Worm (Caenorhabditis elegans) whole organism, L1 larva: ENCODE results near the gene K05F6.14.

ENCODE experiments used
- F16B12.6 ChIP-seq: fragments of 150-350 bp; optimal IDR thresholded peaks from 2 replicates; lab custom pipeline; 2014; ENCODE audit warnings: missing biosample characterization, missing genetic modification characterization
- aha-1 ChIP-seq: fragments of 150-350 bp; optimal IDR thresholded peaks from 2 replicates; lab custom pipeline; 2014; ENCODE audit warnings: missing biosample characterization, missing genetic modification characterization
- dsc-1 ChIP-seq: sonication (generic microtip); optimal IDR thresholded peaks from 2 replicates; lab custom pipeline; 2016; ENCODE audit warnings: mild to moderate bottlenecking, missing genetic modification characterization, missing compliant biosample characterization
- elt-2 ChIP-seq: sonication (generic microtip); optimal IDR thresholded peaks from 2 replicates; lab custom pipeline; 2016; ENCODE audit warnings: missing genetic modification characterization, mild to moderate bottlenecking, inconsistent platforms, missing compliant biosample characterization, missing genetic modification reagents
- elt-3 ChIP-seq, 6 experiments: fragments of 150-350 bp in 1 of 6; sonication (generic microtip); optimal IDR thresholded peaks; 2 replicates each; lab custom pipeline; 2017 to 2018; ENCODE audit warnings: missing biosample characterization in 6 of 6, missing genetic modification characterization in 6 of 6, inconsistent platforms in 1 of 6
- fkh-8 ChIP-seq: sonication (generic microtip); optimal IDR thresholded peaks from 2 replicates; lab custom pipeline; 2016; ENCODE audit warnings: mild to moderate bottlenecking, missing genetic modification characterization, missing compliant biosample characterization
- fos-1 ChIP-seq: fragments of 150-350 bp; optimal IDR thresholded peaks from 2 replicates; lab custom pipeline; 2014; ENCODE audit warnings: missing biosample characterization, missing genetic modification characterization
- lin-13 ChIP-seq: fragments of 150-350 bp; optimal IDR thresholded peaks from 2 replicates; lab custom pipeline; 2014; ENCODE audit warnings: missing biosample characterization, missing genetic modification reagents, missing genetic modification characterization
- lin-35 ChIP-seq, 2 experiments: fragments of 150-350 bp; optimal IDR thresholded peaks; 2 replicates each; lab custom pipeline; 2014; ENCODE audit warnings: missing biosample characterization in 2 of 2, missing genetic modification characterization in 2 of 2, missing genetic modification reagents in 2 of 2
- nhr-11 ChIP-seq: fragments of 150-350 bp; optimal IDR thresholded peaks from 2 replicates; lab custom pipeline; 2014; ENCODE audit warnings: missing biosample characterization, missing genetic modification characterization
- nhr-47 ChIP-seq: sonication (generic microtip); optimal IDR thresholded peaks from 2 replicates; lab custom pipeline; 2016; ENCODE audit warnings: mild to moderate bottlenecking, missing genetic modification characterization, moderate library complexity, missing compliant biosample characterization
- nhr-71 ChIP-seq: sonication (generic microtip); optimal IDR thresholded peaks from 2 replicates; lab custom pipeline; 2016; ENCODE audit warnings: mild to moderate bottlenecking, missing genetic modification characterization, moderate library complexity, missing compliant biosample characterization
- nhr-76 ChIP-seq: sonication (generic microtip); optimal IDR thresholded peaks from 2 replicates; lab custom pipeline; 2017; ENCODE audit warnings: missing biosample characterization, missing genetic modification characterization
- nhr-77 ChIP-seq: fragments of 150-350 bp; optimal IDR thresholded peaks from 2 replicates; lab custom pipeline; 2014; ENCODE audit warnings: missing biosample characterization, missing genetic modification characterization
- pqm-1 ChIP-seq: sonication (generic microtip); optimal IDR thresholded peaks from 3 replicates; lab custom pipeline; 2017; ENCODE audit warnings: missing biosample characterization, missing genetic modification characterization
- snpc-4 ChIP-seq: fragments of 150-350 bp; optimal IDR thresholded peaks from 2 replicates; lab custom pipeline; 2014; ENCODE audit warnings: missing biosample characterization, missing genetic modification characterization
- snu-23 ChIP-seq: sonication (generic microtip); optimal IDR thresholded peaks from 2 replicates; lab custom pipeline; 2016; ENCODE audit warnings: missing genetic modification characterization, missing compliant biosample characterization
- swsn-7 ChIP-seq: sonication (generic microtip); optimal IDR thresholded peaks from 2 replicates; lab custom pipeline; 2016; ENCODE audit warnings: missing genetic modification characterization, missing compliant biosample characterization
- tlp-1 ChIP-seq: fragments of 150-350 bp; optimal IDR thresholded peaks from 2 replicates; lab custom pipeline; 2014; ENCODE audit warnings: missing biosample characterization, missing genetic modification characterization
- unc-130 ChIP-seq: fragments of 150-350 bp; optimal IDR thresholded peaks from 2 replicates; lab custom pipeline; 2017; ENCODE audit warnings: missing biosample characterization, missing genetic modification characterization, inconsistent platforms
- unc-30 ChIP-seq: sonication (generic microtip); optimal IDR thresholded peaks from 2 replicates; lab custom pipeline; 2017; ENCODE audit warnings: missing biosample characterization, missing genetic modification characterization
- vab-15 ChIP-seq: sonication (generic microtip); optimal IDR thresholded peaks from 2 replicates; lab custom pipeline; 2017; ENCODE audit warnings: missing genotype, mild to moderate bottlenecking, missing genetic modification characterization, missing compliant biosample characterization
- xbp-1 ChIP-seq: sonication (generic microtip); optimal IDR thresholded peaks from 2 replicates; lab custom pipeline; 2016; ENCODE audit warnings: missing genetic modification characterization, missing compliant biosample characterization
- zag-1 ChIP-seq: fragments of 150-350 bp; optimal IDR thresholded peaks from 2 replicates; lab custom pipeline; 2014; ENCODE audit warnings: missing biosample characterization, missing genetic modification characterization

Gene K05F6.14

DNA sequence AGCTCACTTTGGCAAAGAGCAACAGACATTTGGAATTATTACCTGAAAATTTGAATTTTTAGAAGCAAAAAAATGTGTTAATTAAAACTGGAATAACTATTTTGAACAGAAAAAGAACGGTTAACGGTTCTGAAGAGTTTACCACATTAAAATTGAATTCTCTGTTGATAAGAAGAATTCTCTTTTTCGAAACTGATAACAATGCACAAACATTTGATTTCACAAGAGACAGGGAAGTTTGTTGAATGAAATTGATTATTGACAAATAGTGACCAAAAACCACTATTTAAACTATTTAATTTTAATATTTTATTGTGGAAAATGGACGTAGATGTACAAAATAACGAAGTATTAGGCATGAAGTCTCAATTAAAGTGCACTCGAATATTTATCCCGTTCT is 45.6 kb downstream of the K05F6.14 start:
- no peak for TF ChIP-seq zag-1 (tag; lab: Kevin White, UChicago)
- peak; percentile 64 for TF ChIP-seq elt-2 (tag; lab: Kevin White, UChicago)

DNA sequence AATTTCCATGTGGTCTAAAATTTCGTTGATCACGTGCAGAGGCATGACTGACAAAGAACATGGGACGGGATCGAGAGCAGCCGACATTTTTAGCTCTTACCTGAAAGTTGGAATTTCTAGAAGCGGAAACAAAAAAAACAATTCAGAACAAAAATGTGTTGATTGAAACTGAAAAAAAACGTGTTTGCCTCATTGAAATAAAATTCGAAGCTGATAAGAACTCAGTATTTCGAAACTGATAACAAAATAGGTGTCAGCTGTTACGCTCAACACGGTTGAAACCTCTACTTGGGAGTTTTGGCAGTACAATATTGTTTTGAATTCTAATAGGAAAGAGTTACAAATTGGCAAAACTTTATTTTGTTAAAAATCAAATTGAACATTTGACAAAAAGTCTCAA is 47.0 kb downstream of the K05F6.14 start:
- TF ChIP-seq elt-3 (tag; optimal IDR thresholded peaks at IDR 0.05; lab: Kevin White, UChicago), result no peak
- TF ChIP-seq lin-13, result no peak
- TF ChIP-seq snu-23 (GFP tag; lab: Kevin White, UChicago), result no peak
- TF ChIP-seq lin-35 (GFP tag; optimal IDR thresholded peaks at IDR 0.05; lab: Kevin White, UChicago), result peak in 1 of 2 experiments; percentile 33
- TF ChIP-seq tlp-1 (tag; lab: Kevin White, UChicago), result peak; percentile 4
- TF ChIP-seq elt-2 (tag; lab: Kevin White, UChicago), result peak; percentile 82

DNA sequence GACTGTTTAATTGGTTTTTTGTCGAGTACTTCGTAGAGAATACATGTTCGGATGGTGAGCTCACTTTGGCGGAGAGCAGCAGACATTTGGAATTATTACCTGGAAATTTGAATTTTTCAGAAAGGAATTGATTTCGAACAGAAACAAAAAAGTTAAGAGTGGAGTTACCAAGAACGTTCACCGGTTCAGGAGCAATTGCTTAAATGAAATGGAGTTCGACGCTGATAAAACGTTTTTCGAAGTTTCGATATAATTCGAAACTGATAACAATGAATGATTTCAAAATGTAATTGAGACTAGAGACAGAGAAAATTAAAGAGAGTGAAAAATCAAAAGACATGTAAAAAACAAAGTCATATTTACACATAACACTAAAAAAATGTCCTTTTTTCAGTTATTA is 48.7 kb downstream of the K05F6.14 start, which contains the start of gene fbxa-163:
Gene fbxa-163, minus strand, starts transcription at position 101 of the 400 bp plus-strand sequence.
- TF ChIP-seq nhr-76 (tag; lab: Kevin White, UChicago) (no peak), nhr-47 (no peak), unc-130 (tag; lab: Kevin White, UChicago) (no peak), nhr-71 (tag; lab: Kevin White, UChicago) (no peak), fkh-8 (tag; lab: Kevin White, UChicago) (no peak), dsc-1 (tag; lab: Kevin White, UChicago) (no peak), fos-1 (tag; lab: Kevin White, UChicago) (no peak), nhr-77 (tag; lab: Kevin White, UChicago) (no peak), vab-15 (tag; lab: Kevin White, UChicago) (no peak), elt-3 (tag; optimal IDR thresholded peaks at IDR 0.05; lab: Kevin White, UChicago) (no peak), aha-1 (tag; lab: Kevin White, UChicago) (no peak), unc-30 (no peak), F16B12.6 (tag; lab: Kevin White, UChicago) (no peak), snpc-4 (tag; lab: Kevin White, UChicago) (no peak), xbp-1 (tag; lab: Kevin White, UChicago) (no peak), pqm-1 (tag; lab: Kevin White, UChicago) (no peak), snu-23 (GFP tag; lab: Kevin White, UChicago) (no peak), swsn-7 (tag; lab: Kevin White, UChicago) (no peak), nhr-11 (tag; lab: Kevin White, UChicago) (no peak)
